Fruit fly (Drosophila melanogaster) whole organism, wandering third instar larva: ENCODE results near the gene Dsor1.

Experiments
- Abd-B ChIP-seq: fragments of >200 bp; optimal IDR thresholded peaks from 2 replicates; lab custom pipeline; 2017; ENCODE audit warnings: missing biosample characterization, missing genetic modification characterization
- CG32264 ChIP-seq: fragments of 200-800 bp; sonication (Bioruptor generic); optimal IDR thresholded peaks from 2 replicates; lab custom pipeline; 2016; ENCODE audit warnings: missing biosample characterization, missing genetic modification characterization
- Dif ChIP-seq: fragments of 200-275, 200-300 bp; sonication (Bioruptor generic); optimal IDR thresholded peaks from 2 replicates; lab custom pipeline; 2018; ENCODE audit warnings: missing biosample characterization, missing genetic modification characterization; ENCODE audit not compliant: partially characterized antibody
- GATAd ChIP-seq: sonication (Bioruptor generic); optimal IDR thresholded peaks from 2 replicates; lab custom pipeline; 2016; ENCODE audit warnings: missing biosample characterization, missing genetic modification characterization
- Hr78 ChIP-seq: fragments of >200 bp; optimal IDR thresholded peaks from 2 replicates; lab custom pipeline; 2017; ENCODE audit warnings: missing biosample characterization, missing genetic modification characterization
- Vsx2 ChIP-seq: fragments of 200-300, 225-300 bp; sonication (Bioruptor generic); optimal IDR thresholded peaks from 2 replicates; lab custom pipeline; 2018; ENCODE audit warnings: missing biosample characterization, missing genetic modification characterization; ENCODE audit not compliant: partially characterized antibody
- br ChIP-seq: fragments of 200-800 bp; sonication (Bioruptor generic); optimal IDR thresholded peaks from 2 replicates; lab custom pipeline; 2016; ENCODE audit warnings: missing biosample characterization, missing genetic modification characterization
- brk ChIP-seq: fragments of 200-800 bp; sonication (Bioruptor generic); optimal IDR thresholded peaks from 2 replicates; lab custom pipeline; 2016; ENCODE audit warnings: missing biosample characterization, mild to moderate bottlenecking, missing genetic modification characterization
- h ChIP-seq: fragments of 200-800 bp; sonication (Bioruptor generic); optimal IDR thresholded peaks from 3 replicates; lab custom pipeline; 2016; ENCODE audit warnings: missing biosample characterization, mild to moderate bottlenecking, missing genetic modification characterization
- rgr ChIP-seq: fragments of 200-800 bp; sonication (Bioruptor generic); optimal IDR thresholded peaks from 3 replicates; lab custom pipeline; 2016; ENCODE audit warnings: missing biosample characterization, mild to moderate bottlenecking, missing genetic modification characterization

dm6 chrX:9252051-9252708 is 5.0 kb downstream of the Dsor1 start:
- TF ChIP-seq br (no peak), rgr (GFP tag; lab: Kevin White, UChicago) (no peak), h (GFP tag; lab: Kevin White, UChicago) (no peak), Abd-B (no peak), CG32264 (GFP tag; lab: Kevin White, UChicago) (no peak), Hr78 (GFP tag; lab: Kevin White, UChicago) (no peak), Vsx2 (GFP tag; lab: Kevin White, UChicago) (no peak), Dif (GFP tag; lab: Kevin White, UChicago) (no peak), GATAd (GFP tag; lab: Kevin White, UChicago) (no peak), brk (no peak)
